Worm (Caenorhabditis elegans) whole organism, L2 larva: ENCODE measurements around the gene oac-55.

Experiments used
- blmp-1 ChIP-seq: sonication (generic microtip); optimal IDR thresholded peaks from 2 replicates; lab custom pipeline; 2017; ENCODE audit warnings: missing genetic modification characterization, mild to moderate bottlenecking, missing compliant biosample characterization, antibody characterized with exemption, moderate library complexity; ENCODE audit not compliant: insufficient read depth
- fos-1 ChIP-seq: fragments of 150-350 bp; optimal IDR thresholded peaks from 2 replicates; lab custom pipeline; 2014; ENCODE audit warnings: missing biosample characterization, missing genetic modification characterization
- lin-13 ChIP-seq: fragments of 150-350 bp; optimal IDR thresholded peaks from 2 replicates; lab custom pipeline; 2014; ENCODE audit warnings: missing biosample characterization, missing genetic modification reagents, missing genetic modification characterization
- lsy-2 ChIP-seq, 2 experiments: fragments of 150-350 bp in 1 of 2; sonication (generic microtip) in 1 of 2; optimal IDR thresholded peaks; 2 replicates each; lab custom pipeline; 2014 to 2017; ENCODE audit warnings: missing biosample characterization in 2 of 2, missing genetic modification characterization in 2 of 2
- mab-5 ChIP-seq: fragments of 150-350 bp; optimal IDR thresholded peaks from 2 replicates; lab custom pipeline; 2014; ENCODE audit warnings: missing biosample characterization, missing genetic modification characterization
- nhr-10 ChIP-seq: sonication (generic microtip); optimal IDR thresholded peaks from 2 replicates; lab custom pipeline; 2017; ENCODE audit warnings: missing biosample characterization, missing genetic modification characterization
- nhr-12 ChIP-seq: fragments of 150-350 bp; optimal IDR thresholded peaks from 2 replicates; lab custom pipeline; 2014; ENCODE audit warnings: missing biosample characterization, missing genetic modification characterization
- snpc-4 ChIP-seq: fragments of 150-350 bp; optimal IDR thresholded peaks from 2 replicates; lab custom pipeline; 2014; ENCODE audit warnings: missing biosample characterization, missing genetic modification characterization
- unc-55 ChIP-seq: fragments of 150-350 bp; sonication (generic microtip); optimal IDR thresholded peaks from 3 replicates; lab custom pipeline; 2014; ENCODE audit warnings: missing biosample characterization, missing genetic modification reagents, missing genetic modification characterization

DNA sequence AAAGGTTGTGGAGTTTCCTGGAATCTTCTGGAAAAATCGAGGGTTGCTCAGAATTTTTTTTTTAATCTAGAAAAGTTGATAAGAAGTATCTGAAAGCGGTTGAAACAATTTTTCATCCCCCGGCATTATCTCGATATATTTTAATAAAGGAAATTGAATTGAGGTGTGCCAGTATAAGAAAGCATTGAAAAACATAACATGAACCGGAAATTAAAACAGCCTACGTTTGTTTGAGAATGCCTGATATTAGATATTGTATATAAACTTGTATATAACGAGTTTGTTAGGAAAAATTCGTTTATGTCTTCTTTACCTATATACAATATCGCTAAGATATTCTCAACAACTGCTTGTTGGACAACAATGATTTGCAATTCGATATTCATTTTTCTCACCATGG is 36.2 kb upstream of the oac-55 start, which contains the start of gene str-30:
- TF ChIP-seq lin-13 (GFP tag; lab: Kevin White, UChicago) (no peak), nhr-12 (tag; lab: Kevin White, UChicago) (no peak), mab-5 (no peak), fos-1 (tag; lab: Kevin White, UChicago) (no peak), snpc-4 (tag; lab: Kevin White, UChicago) (no peak), lsy-2 (tag; optimal IDR thresholded peaks at IDR 0.05; lab: Kevin White, UChicago) (no peak), unc-55 (GFP tag; lab: Kevin White, UChicago) (no peak), blmp-1 (tag; lab: Kevin White, UChicago) (no peak), nhr-10 (no peak)
